Fruit fly (Drosophila melanogaster) whole organism, prepupa: ENCODE measurements around the gene CG4318.

Experiments used
- CG10631 ChIP-seq: fragments of 200-800 bp; sonication (Bioruptor generic); optimal IDR thresholded peaks from 2 replicates; lab custom pipeline; 2016; ENCODE audit warnings: missing biosample characterization, missing genetic modification characterization
- CG10669 ChIP-seq: fragments of 200-800 bp; sonication (Bioruptor generic); optimal IDR thresholded peaks from 3 replicates; lab custom pipeline; 2018; ENCODE audit warnings: missing biosample characterization, mild to moderate bottlenecking, missing genetic modification characterization, moderate library complexity
- CG11762 ChIP-seq: fragments of 200-800 bp; sonication (Bioruptor generic); optimal IDR thresholded peaks from 3 replicates; lab custom pipeline; 2016; ENCODE audit warnings: missing biosample characterization, missing genetic modification characterization; ENCODE audit not compliant: insufficient read depth
- CG15336 ChIP-seq: fragments of 200-800 bp; sonication (Bioruptor generic); IDR thresholded peaks from 2 replicates; pipeline ENCODE4 v1.3.6; 2022; ENCODE audit warnings: missing biosample characterization, missing genetic modification characterization
- CG1621 ChIP-seq: fragments of 200-800 bp; sonication (Bioruptor generic); optimal IDR thresholded peaks from 3 replicates; lab custom pipeline; 2018; ENCODE audit warnings: missing biosample characterization, mild to moderate bottlenecking, missing genetic modification characterization
- CG16779 ChIP-seq: fragments of 200-800 bp; sonication (Bioruptor generic); optimal IDR thresholded peaks from 3 replicates; lab custom pipeline; 2017; ENCODE audit warnings: missing biosample characterization, mild to moderate bottlenecking, missing genetic modification characterization
- CG32006 ChIP-seq: fragments of 200-800 bp; sonication (Bioruptor generic); optimal IDR thresholded peaks from 3 replicates; lab custom pipeline; 2017; ENCODE audit warnings: missing biosample characterization, mild to moderate bottlenecking, missing genetic modification characterization
- CG34406 ChIP-seq: fragments of 200-800 bp; sonication (Bioruptor generic); optimal IDR thresholded peaks from 3 replicates; lab custom pipeline; 2016; ENCODE audit warnings: missing biosample characterization, missing genetic modification characterization
- CG6163 ChIP-seq: fragments of 200-800 bp; sonication (Bioruptor generic); IDR thresholded peaks from 3 replicates; pipeline ENCODE4 v1.3.6; 2022; ENCODE audit warnings: missing biosample characterization, missing genetic modification characterization
- CG6276 ChIP-seq: fragments of 200-800 bp; sonication (Bioruptor generic); optimal IDR thresholded peaks from 2 replicates; lab custom pipeline; 2017; ENCODE audit warnings: missing biosample characterization, mild to moderate bottlenecking, missing genetic modification characterization
- CG6792 ChIP-seq: fragments of 200-800 bp; sonication (Bioruptor generic); optimal IDR thresholded peaks from 3 replicates; lab custom pipeline; 2016; ENCODE audit warnings: missing biosample characterization, missing genetic modification characterization
- CG6808 ChIP-seq: fragments of 200-800 bp; sonication (Bioruptor generic); optimal IDR thresholded peaks from 3 replicates; lab custom pipeline; 2017; ENCODE audit warnings: missing biosample characterization, missing genetic modification characterization, mild to moderate bottlenecking, moderate library complexity, missing genetic modification reagents
- CG6854 ChIP-seq: fragments of 200-800 bp; sonication (Bioruptor generic); optimal IDR thresholded peaks from 2 replicates; lab custom pipeline; 2017; ENCODE audit warnings: missing biosample characterization, mild to moderate bottlenecking, missing genetic modification characterization
- CG7368 ChIP-seq: fragments of 200-800 bp; sonication (Bioruptor generic); optimal IDR thresholded peaks from 3 replicates; lab custom pipeline; 2016; ENCODE audit warnings: missing biosample characterization, missing genetic modification characterization
- CG8119 ChIP-seq: fragments of 200-800 bp; sonication (Bioruptor generic); IDR thresholded peaks from 3 replicates; pipeline ENCODE4 v1.3.6; 2022; ENCODE audit warnings: missing biosample characterization, missing genetic modification characterization
- CG8319 ChIP-seq: fragments of 200-800 bp; sonication (Bioruptor generic); optimal IDR thresholded peaks from 3 replicates; lab custom pipeline; 2016; ENCODE audit warnings: missing biosample characterization, missing genetic modification characterization
- CG8632 ChIP-seq: fragments of 200-800 bp; sonication (Bioruptor generic); optimal IDR thresholded peaks from 3 replicates; lab custom pipeline; 2016; ENCODE audit warnings: missing biosample characterization, missing genetic modification characterization
- Eip75B ChIP-seq: fragments of 200-800 bp; sonication (Bioruptor generic); optimal IDR thresholded peaks from 3 replicates; lab custom pipeline; 2016; ENCODE audit warnings: missing biosample characterization, missing genetic modification characterization
- Eip78C ChIP-seq: fragments of 200-800 bp; sonication (Bioruptor generic); peaks from one replicate; lab custom pipeline; 2016; ENCODE audit warnings: missing biosample characterization, missing genetic modification characterization
- Ets96B ChIP-seq: fragments of 200-800 bp; optimal IDR thresholded peaks from 2 replicates; lab custom pipeline; 2019; ENCODE audit warnings: missing biosample characterization, mild to moderate bottlenecking, missing genetic modification characterization, moderate library complexity
- Hr38 ChIP-seq: sonication (Bioruptor generic); optimal IDR thresholded peaks from 2 replicates; lab custom pipeline; 2016; ENCODE audit warnings: missing biosample characterization, missing genetic modification characterization
- Hr39 ChIP-seq: fragments of 200-800 bp; sonication (Bioruptor generic); optimal IDR thresholded peaks from 2 replicates; lab custom pipeline; 2016; ENCODE audit warnings: missing biosample characterization, missing genetic modification characterization
- Lpt ChIP-seq: fragments of 200-800 bp; sonication (Bioruptor generic); optimal IDR thresholded peaks from 3 replicates; lab custom pipeline; 2016; ENCODE audit warnings: missing biosample characterization, missing genetic modification characterization
- Met ChIP-seq: fragments of 200-800 bp; sonication (Bioruptor generic); optimal IDR thresholded peaks from 3 replicates; lab custom pipeline; 2016; ENCODE audit warnings: missing biosample characterization, missing genetic modification characterization
- Sox102F ChIP-seq: fragments of 200-800 bp; sonication (Bioruptor generic); optimal IDR thresholded peaks from 2 replicates; lab custom pipeline; 2016; ENCODE audit warnings: missing biosample characterization, mild to moderate bottlenecking, missing genetic modification characterization
- Sox14 ChIP-seq: fragments of 200-800 bp; sonication (Bioruptor generic); optimal IDR thresholded peaks from 3 replicates; lab custom pipeline; 2016; ENCODE audit warnings: missing biosample characterization, missing genetic modification characterization
- acj6 ChIP-seq: fragments of 200-800 bp; sonication (Bioruptor generic); optimal IDR thresholded peaks from 3 replicates; lab custom pipeline; 2016; ENCODE audit warnings: missing biosample characterization, missing genetic modification characterization
- cyc ChIP-seq: fragments of 200-800 bp; sonication (Bioruptor generic); optimal IDR thresholded peaks from 3 replicates; lab custom pipeline; 2016; ENCODE audit warnings: missing biosample characterization, missing genetic modification characterization
- dac ChIP-seq: fragments of 200-800 bp; sonication (Bioruptor generic); optimal IDR thresholded peaks from 2 replicates; lab custom pipeline; 2017; ENCODE audit warnings: missing biosample characterization, mild to moderate bottlenecking, missing genetic modification characterization
- dsx ChIP-seq: fragments of 200-800 bp; optimal IDR thresholded peaks from 3 replicates; lab custom pipeline; 2019; ENCODE audit warnings: missing biosample characterization, mild to moderate bottlenecking, missing genetic modification characterization, moderate library complexity; ENCODE audit not compliant: poor library complexity, severe bottlenecking
- eg ChIP-seq: fragments of 200-800 bp; sonication (Bioruptor generic); IDR thresholded peaks from 3 replicates; pipeline ENCODE4 v1.3.6; 2022; ENCODE audit warnings: missing biosample characterization, missing genetic modification characterization
- fd59A ChIP-seq: fragments of 200-800 bp; sonication (Bioruptor generic); optimal IDR thresholded peaks from 2 replicates; lab custom pipeline; 2017; ENCODE audit warnings: missing biosample characterization, mild to moderate bottlenecking, missing genetic modification characterization, missing genetic modification reagents
- lz ChIP-seq: fragments of 200-800 bp; sonication (Bioruptor generic); optimal IDR thresholded peaks from 3 replicates; lab custom pipeline; 2016; ENCODE audit warnings: missing biosample characterization, missing genetic modification characterization
- salr ChIP-seq, 2 experiments: fragments of 200-800 bp; sonication (Bioruptor generic); optimal IDR thresholded peaks; 3 replicates each; lab custom pipeline; 2016 to 2018; ENCODE audit warnings: missing biosample characterization in 2 of 2, missing genetic modification characterization in 2 of 2, mild to moderate bottlenecking in 1 of 2
- vri ChIP-seq: fragments of 200-800 bp; sonication (Bioruptor generic); optimal IDR thresholded peaks from 3 replicates; lab custom pipeline; 2016; ENCODE audit warnings: missing biosample characterization, mild to moderate bottlenecking, missing genetic modification characterization

CG4318 gene

DNA sequence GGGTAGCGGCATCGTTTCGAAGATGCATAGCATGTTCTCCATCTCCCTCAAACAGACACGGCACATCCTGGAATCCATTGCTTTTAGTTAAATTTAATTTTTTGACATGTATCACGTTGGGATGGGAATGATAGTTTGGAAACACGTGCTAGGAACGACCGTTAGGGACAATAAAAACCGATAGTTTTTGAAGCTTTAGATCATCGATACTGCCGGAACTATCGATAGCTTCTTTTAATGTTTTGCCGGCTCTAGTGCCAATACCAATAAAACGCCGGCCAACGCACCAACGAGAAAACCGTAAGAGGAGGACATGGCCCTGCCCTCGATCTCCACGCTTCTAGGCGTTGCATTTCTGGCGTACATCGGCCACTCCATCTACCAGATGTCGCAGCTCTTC is at the start of gene CG4318, which contains the start of gene CG4332:
Gene CG4318 (minus strand): TSS at position 142 of the 400 bp plus-strand sequence.
Gene CG4332 (plus strand): TSS at position 256 of the 400 bp plus-strand sequence.
- TF ChIP-seq salr (GFP tag; optimal IDR thresholded peaks at IDR 0.05; lab: Kevin White, UChicago) = no peak
- TF ChIP-seq CG1621 (tag; lab: Kevin White, UChicago) = peak; percentile 77
- peak; percentile 6 for TF ChIP-seq Eip78C (GFP tag; lab: Kevin White, UChicago)

DNA sequence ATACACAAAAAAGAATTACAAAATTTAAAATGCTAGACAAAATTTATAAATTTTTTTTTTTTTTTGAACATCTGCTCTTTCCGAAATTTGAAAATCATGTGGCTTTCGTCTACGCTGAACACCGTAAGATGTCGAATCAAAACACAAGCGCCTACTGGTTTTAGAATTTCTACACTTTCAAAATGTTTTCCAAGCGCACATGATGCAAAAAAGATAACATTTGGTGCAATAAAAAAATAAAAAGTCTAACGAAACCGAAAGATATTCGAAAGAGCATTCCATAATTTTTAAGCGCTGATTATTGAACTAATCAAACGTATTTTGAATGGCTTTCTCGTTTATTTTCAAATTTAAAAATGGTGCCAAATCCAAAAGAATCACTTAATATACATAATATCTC is 47.4 kb upstream of the CG4318 start, which contains the start of gene CG44437:
Gene CG44437 (minus strand): TSS at position 101 of the 400 bp plus-strand sequence.
- TF ChIP-seq dsx (GFP tag; lab: Kevin White, UChicago) (no peak), CG15336 (GFP tag; lab: Robert Waterston, UW) (no peak), CG6808 (GFP tag; lab: Kevin White, UChicago) (no peak), acj6 (GFP tag; lab: Kevin White, UChicago) (no peak), CG11762 (GFP tag; lab: Kevin White, UChicago) (no peak), CG10631 (GFP tag; lab: Kevin White, UChicago) (no peak)

DNA sequence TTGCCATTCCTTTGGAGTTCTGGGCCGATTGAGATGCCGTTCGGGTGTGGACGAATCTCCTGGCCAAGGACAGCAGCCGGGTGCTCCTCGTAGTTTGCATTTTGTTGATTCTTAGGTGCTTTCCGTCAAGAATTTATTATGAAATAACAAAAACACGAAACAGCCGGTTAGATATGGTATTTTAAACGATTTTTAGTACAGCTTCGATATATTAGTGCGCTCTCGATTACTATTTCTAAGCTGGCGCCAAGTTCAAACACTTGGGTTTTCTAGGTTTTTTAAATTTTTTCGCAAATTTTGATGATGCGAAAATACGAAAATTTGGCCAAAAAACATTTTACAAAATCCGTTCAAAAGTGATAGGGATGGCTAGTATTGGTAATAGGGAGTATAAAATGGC is 39.5 kb upstream of the CG4318 start, which contains the start of gene Coq5:
Gene Coq5 (minus strand): TSS at position 303 of the 400 bp plus-strand sequence.
- TF ChIP-seq dac (GFP tag; lab: Kevin White, UChicago) (no peak), Ets96B (tag; lab: Kevin White, UChicago) (no peak), CG6276 (GFP tag; lab: Kevin White, UChicago) (no peak), CG11762 (GFP tag; lab: Kevin White, UChicago) (no peak), CG32006 (GFP tag; lab: Kevin White, UChicago) (no peak), CG7368 (GFP tag; lab: Kevin White, UChicago) (no peak), fd59A (GFP tag; lab: Kevin White, UChicago) (no peak), eg (GFP tag; lab: Robert Waterston, UW) (no peak), vri (no peak), Sox14 (GFP tag; lab: Kevin White, UChicago) (no peak), lz (GFP tag; lab: Kevin White, UChicago) (no peak), CG10669 (GFP tag; lab: Kevin White, UChicago) (no peak), CG34406 (GFP tag; lab: Kevin White, UChicago) (no peak), Hr38 (GFP tag; lab: Kevin White, UChicago) (no peak), Hr39 (no peak), CG6808 (GFP tag; lab: Kevin White, UChicago) (no peak), cyc (GFP tag; lab: Kevin White, UChicago) (no peak)
- TF ChIP-seq, all 60 proteins: peak for 0

DNA sequence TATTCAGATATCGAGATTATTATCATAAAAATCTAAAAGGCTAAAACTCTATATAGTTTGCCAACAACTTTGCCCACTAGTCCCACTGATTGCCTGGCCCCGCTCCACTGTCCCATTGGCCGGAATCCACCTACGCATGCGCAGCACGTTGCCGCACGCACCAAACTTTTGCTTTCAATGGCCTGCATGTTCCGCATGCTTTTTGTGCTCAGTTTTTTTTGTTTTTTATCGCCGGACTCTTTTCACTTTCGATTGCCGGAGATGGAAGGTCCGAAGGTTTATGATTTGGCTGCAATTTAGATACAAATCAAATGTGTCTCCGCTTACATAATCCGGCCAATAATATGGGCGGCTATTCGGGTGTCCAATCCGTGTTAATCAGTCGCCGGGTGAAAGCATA is 37.5 kb upstream of the CG4318 start:
- no peak for TF ChIP-seq CG8632
- no peak for TF ChIP-seq CG8119 (GFP tag; lab: Robert Waterston, UW)
- no peak for TF ChIP-seq Met (GFP tag; lab: Kevin White, UChicago)
- TF ChIP-seq dac (GFP tag; lab: Kevin White, UChicago) = no peak
- no peak for TF ChIP-seq fd59A (GFP tag; lab: Kevin White, UChicago)
- TF ChIP-seq Sox102F (GFP tag; lab: Kevin White, UChicago) = no peak

DNA sequence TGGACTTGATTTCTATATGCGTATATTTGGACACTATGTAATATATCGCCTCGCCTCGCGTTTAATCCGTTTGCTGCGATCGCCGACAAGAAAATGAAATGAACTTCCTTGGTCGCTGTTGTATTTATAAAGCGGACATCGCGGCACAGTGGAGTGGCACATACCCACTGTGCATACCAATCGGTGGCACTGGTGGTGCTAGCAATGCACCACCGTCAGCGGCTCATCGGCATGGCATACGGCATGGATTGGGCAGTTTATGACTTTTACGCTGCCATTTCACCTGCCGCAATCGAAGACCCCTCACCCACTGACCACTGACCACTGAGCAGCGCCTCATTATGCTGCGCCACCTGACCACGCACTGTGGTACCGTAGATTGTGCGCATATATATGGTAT is 37.1 kb upstream of the CG4318 start, which contains the start of gene CG12723:
Gene CG12723 (minus strand): TSS at position 101 of the 400 bp plus-strand sequence.
- no peak for TF ChIP-seq CG16779
- no peak for TF ChIP-seq Lpt
- no peak for TF ChIP-seq CG8319 (GFP tag; lab: Kevin White, UChicago)
- no peak for TF ChIP-seq Hr38 (GFP tag; lab: Kevin White, UChicago)
- no peak for TF ChIP-seq CG6163 (GFP tag; lab: Robert Waterston, UW)
- no peak for TF ChIP-seq acj6 (GFP tag; lab: Kevin White, UChicago)
- TF ChIP-seq CG32006 (GFP tag; lab: Kevin White, UChicago) = no peak
- TF ChIP-seq CG6792 (GFP tag; lab: Kevin White, UChicago) = no peak
- TF ChIP-seq Eip75B (GFP tag; lab: Kevin White, UChicago) = no peak
- no peak for TF ChIP-seq CG6854 (GFP tag; lab: Kevin White, UChicago)
- TF ChIP-seq Sox102F (GFP tag; lab: Kevin White, UChicago) = no peak
